Worm (Caenorhabditis elegans): ENCODE data around the gene C45G9.15.

The C45G9.15 gene

ce11 chrIII:5047740-5048139 is 4.1 kb downstream of the C45G9.15 start, which contains the start of gene C45G9.5:
Gene C45G9.5, plus strand, starts transcription at chrIII:5048117.
- no peak for TF ChIP-seq hlh-8 (tag; optimal IDR thresholded peaks at IDR 0.05)
- TF ChIP-seq F13H6.1 (tag; optimal IDR thresholded peaks at IDR 0.05): no peak
- TF ChIP-seq ama-1 (optimal IDR thresholded peaks at IDR 0.05): no peak
- TF ChIP-seq K02D7.2 (tag; optimal IDR thresholded peaks at IDR 0.05): no peak
- TF ChIP-seq ceh-6 (GFP tag; optimal IDR thresholded peaks at IDR 0.05): no peak
- TF ChIP-seq hlh-15 (tag; optimal IDR thresholded peaks at IDR 0.05): no peak
- TF ChIP-seq nhr-232 (tag; optimal IDR thresholded peaks at IDR 0.05): no peak
- TF ChIP-seq lin-11 (tag; optimal IDR thresholded peaks at IDR 0.05): no peak
- TF ChIP-seq che-1 (tag; optimal IDR thresholded peaks at IDR 0.05): no peak
- TF ChIP-seq pat-9 (tag; optimal IDR thresholded peaks at IDR 0.05): no peak
- no peak for TF ChIP-seq gmeb-2 (tag; optimal IDR thresholded peaks at IDR 0.05)
- no peak for TF ChIP-seq fkh-6 (tag; optimal IDR thresholded peaks at IDR 0.05)
- no peak for TF ChIP-seq tbx-7 (tag; optimal IDR thresholded peaks at IDR 0.05)
- TF ChIP-seq npax-4 (tag; optimal IDR thresholded peaks at IDR 0.05): no peak

ce11 chrIII:5047175-5047574 is 4.7 kb downstream of the C45G9.15 start, which contains the start of gene txbp-3:
Gene txbp-3, minus strand, starts transcription at chrIII:5047459.
- TF ChIP-seq eyg-1 (tag; optimal IDR thresholded peaks at IDR 0.05): no peak
- TF ChIP-seq unc-86 (tag; optimal IDR thresholded peaks at IDR 0.05): no peak
- TF ChIP-seq ceh-24 (tag; optimal IDR thresholded peaks at IDR 0.05): no peak
- TF ChIP-seq fkh-6 (tag; optimal IDR thresholded peaks at IDR 0.05): no peak
- TF ChIP-seq ceh-48 (tag; optimal IDR thresholded peaks at IDR 0.05): no peak
- no peak for TF ChIP-seq che-1 (tag; optimal IDR thresholded peaks at IDR 0.05)
- no peak for TF ChIP-seq pha-2 (tag; optimal IDR thresholded peaks at IDR 0.05)
- TF ChIP-seq unc-42 (tag; optimal IDR thresholded peaks at IDR 0.05): peak; percentile 85
- TF ChIP-seq elt-2 (tag; optimal IDR thresholded peaks at IDR 0.05): peak; percentile 58
- TF ChIP-seq gmeb-2 (tag; optimal IDR thresholded peaks at IDR 0.05): no peak
- no peak for TF ChIP-seq ceh-19 (GFP tag; optimal IDR thresholded peaks at IDR 0.05)
- TF ChIP-seq sox-4 (tag; optimal IDR thresholded peaks at IDR 0.05): no peak
- no peak for TF ChIP-seq nhr-232 (tag; optimal IDR thresholded peaks at IDR 0.05)
- peak; percentile 71 for TF ChIP-seq ets-4 (tag; optimal IDR thresholded peaks at IDR 0.05)
- no peak for TF ChIP-seq ceh-34 (tag; optimal IDR thresholded peaks at IDR 0.05)
- no peak for TF ChIP-seq rnt-1 (tag; optimal IDR thresholded peaks at IDR 0.05)
- no peak for TF ChIP-seq K02D7.2 (tag; optimal IDR thresholded peaks at IDR 0.05)
- TF ChIP-seq pax-1 (tag; optimal IDR thresholded peaks at IDR 0.05): no peak
- TF ChIP-seq ceh-9 (tag; optimal IDR thresholded peaks at IDR 0.05): no peak
- no peak for TF ChIP-seq dve-1 (tag; optimal IDR thresholded peaks at IDR 0.05)
- TF ChIP-seq npax-4 (tag; optimal IDR thresholded peaks at IDR 0.05): no peak
- no peak for TF ChIP-seq dmd-4 (tag; optimal IDR thresholded peaks at IDR 0.05; ENCODE audit: borderline replicate concordance)
- TF ChIP-seq sox-2 (GFP tag; IDR thresholded peaks at IDR 0.05): 0 out of 2 replicates have a peak, but pooled peaks have one; percentile 18
- TF ChIP-seq ceh-45 (GFP tag; IDR thresholded peaks at IDR 0.05): no peak
- no peak for TF ChIP-seq F13H6.1 (tag; optimal IDR thresholded peaks at IDR 0.05)
- TF ChIP-seq lin-11 (tag; optimal IDR thresholded peaks at IDR 0.05): no peak
- TF ChIP-seq hlh-30 (tag; optimal IDR thresholded peaks at IDR 0.05; ENCODE audit: insufficient read depth): peak; percentile 45
- no peak for TF ChIP-seq tbx-7 (tag; optimal IDR thresholded peaks at IDR 0.05)
- TF ChIP-seq ref-2 (tag; optimal IDR thresholded peaks at IDR 0.05): no peak
- TF ChIP-seq ama-1 (optimal IDR thresholded peaks at IDR 0.05): no peak
- TF ChIP-seq pha-4 (tag; optimal IDR thresholded peaks at IDR 0.05): no peak
- no peak for TF ChIP-seq ceh-22 (tag; optimal IDR thresholded peaks at IDR 0.05)
- no peak for TF ChIP-seq nhr-11 (tag; optimal IDR thresholded peaks at IDR 0.05)
- no peak for TF ChIP-seq ahr-1 (tag; optimal IDR thresholded peaks at IDR 0.05)
- no peak for TF ChIP-seq sdc-2 (tag; optimal IDR thresholded peaks at IDR 0.05)
- no peak for TF ChIP-seq pat-9 (tag; optimal IDR thresholded peaks at IDR 0.05)
- TF ChIP-seq ceh-30 (tag; optimal IDR thresholded peaks at IDR 0.05): no peak
- no peak for TF ChIP-seq pqm-1 (tag; optimal IDR thresholded peaks at IDR 0.05)
- no peak for TF ChIP-seq tbx-2 (tag; optimal IDR thresholded peaks at IDR 0.05)
- TF ChIP-seq ttx-3 (tag; optimal IDR thresholded peaks at IDR 0.05): no peak
- TF ChIP-seq ceh-6 (GFP tag; optimal IDR thresholded peaks at IDR 0.05): no peak
- no peak for TF ChIP-seq fax-1 (tag; optimal IDR thresholded peaks at IDR 0.05)
- TF ChIP-seq elt-4 (tag; optimal IDR thresholded peaks at IDR 0.05): no peak
- no peak for TF ChIP-seq C38D4.7 (GFP tag; optimal IDR thresholded peaks at IDR 0.05)
- TF ChIP-seq ceh-31 (tag; optimal IDR thresholded peaks at IDR 0.05): peak; percentile 58
- TF ChIP-seq pros-1 (tag; optimal IDR thresholded peaks at IDR 0.05): no peak
- no peak for TF ChIP-seq C08G9.2 (tag; optimal IDR thresholded peaks at IDR 0.05)
- no peak for TF ChIP-seq mec-3 (tag; optimal IDR thresholded peaks at IDR 0.05; ENCODE audit: borderline replicate concordance)

Data from whole organism, late embryonic.